Worm (Caenorhabditis elegans) whole organism, L4/young adult: ENCODE data around the gene jamp-1.

ENCODE experiments used
- W03F9.2 ChIP-seq: fragments of 150-350 bp; optimal IDR thresholded peaks from 2 replicates; lab custom pipeline; 2014; ENCODE audit warnings: missing biosample characterization, missing genetic modification characterization
- him-1 ChIP-seq: sonication (generic microtip); optimal IDR thresholded peaks from 2 replicates; lab custom pipeline; 2016; ENCODE audit warnings: missing genotype, missing genetic modification reagents, missing genetic modification characterization, missing compliant biosample characterization

DNA sequence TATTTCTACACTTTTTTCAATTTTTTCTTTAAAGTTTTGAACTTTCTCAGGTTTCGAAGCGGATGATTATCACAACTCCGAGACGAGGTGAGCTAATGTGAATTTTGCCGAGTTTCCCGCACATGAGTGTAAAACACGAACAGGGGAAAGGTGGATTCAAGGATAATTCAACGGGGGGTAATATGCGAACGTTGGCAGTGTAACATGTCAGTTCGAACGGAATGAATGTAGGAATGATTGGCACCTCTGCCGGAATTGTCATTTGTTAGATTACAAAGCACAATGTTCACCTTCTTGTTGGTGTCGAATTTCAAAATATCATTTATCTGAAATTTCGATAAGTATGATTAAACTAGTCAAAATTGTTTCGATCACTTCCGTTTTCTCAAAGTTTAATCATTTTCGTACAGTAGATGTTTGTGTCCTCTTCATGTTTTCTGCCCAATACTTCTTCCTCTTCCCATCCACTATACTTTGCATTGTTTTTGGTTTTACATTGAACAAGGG lies 32.1 kb downstream of the jamp-1 start, which contains the start of gene picc-1:
- TF ChIP-seq him-1 (tag; lab: Kevin White, UChicago): no peak
- no peak for TF ChIP-seq W03F9.2 (tag; lab: Kevin White, UChicago)
